Fruit fly (Drosophila melanogaster) whole organism, embryonic: ENCODE results near the gene PIG-S.
A peak's percentile ranks its signal among the peaks of the same experiment; 100 is the strongest.

Source experiments
- Asciz ChIP-seq: fragments of 200-800 bp; sonication (Bioruptor generic); optimal IDR thresholded peaks from 2 replicates; lab custom pipeline; 2017; ENCODE audit warnings: missing biosample characterization, mild to moderate bottlenecking, missing genetic modification characterization, missing genetic modification reagents
- CG10654 ChIP-seq: fragments of 200-800 bp; sonication (Bioruptor generic); optimal IDR thresholded peaks from 2 replicates; lab custom pipeline; 2016; ENCODE audit warnings: missing biosample characterization, missing genetic modification characterization
- CG11085 ChIP-seq: fragments of 200-800 bp; sonication (Bioruptor generic); IDR thresholded peaks from 2 replicates; pipeline ENCODE4 v1.3.6; 2022; ENCODE audit warnings: missing biosample characterization, missing genetic modification characterization
- CG11560 ChIP-seq: fragments of 200-800 bp; sonication (Bioruptor generic); IDR thresholded peaks from 3 replicates; pipeline ENCODE4 v1.3.6; 2022; ENCODE audit warnings: missing biosample characterization, missing genetic modification characterization
- CG12071 ChIP-seq: fragments of 200-800 bp; sonication (Bioruptor generic); optimal IDR thresholded peaks from 3 replicates; lab custom pipeline; 2018; ENCODE audit warnings: missing biosample characterization, mild to moderate bottlenecking, missing genetic modification characterization
- CG1233 ChIP-seq: fragments of 200-800 bp; sonication (Bioruptor generic); optimal IDR thresholded peaks from 4 replicates; lab custom pipeline; 2018; ENCODE audit warnings: missing biosample characterization, mild to moderate bottlenecking, missing genetic modification characterization
- CG14667 ChIP-seq: fragments of 200-800 bp; sonication (Bioruptor generic); IDR thresholded peaks from 2 replicates; pipeline ENCODE4 v1.3.6; 2022; ENCODE audit warnings: missing biosample characterization, missing genetic modification characterization
- CG15269 ChIP-seq: fragments of 200-800 bp; sonication (Bioruptor generic); optimal IDR thresholded peaks from 2 replicates; lab custom pipeline; 2018; ENCODE audit warnings: missing biosample characterization, mild to moderate bottlenecking, missing genetic modification characterization, moderate library complexity
- CG2712 ChIP-seq: fragments of 200-800 bp; optimal IDR thresholded peaks from 3 replicates; lab custom pipeline; 2019; ENCODE audit warnings: missing biosample characterization, mild to moderate bottlenecking, missing genetic modification characterization, moderate library complexity
- CG2889 ChIP-seq: fragments of 200-800 bp; sonication (Bioruptor generic); IDR thresholded peaks from 3 replicates; pipeline ENCODE4 v1.3.6; 2022; ENCODE audit warnings: missing biosample characterization, missing genetic modification characterization
- CG31365 ChIP-seq: fragments of 200-800 bp; sonication (Bioruptor generic); optimal IDR thresholded peaks from 2 replicates; lab custom pipeline; 2018; ENCODE audit warnings: missing biosample characterization, mild to moderate bottlenecking, missing genetic modification characterization
- CG31441 ChIP-seq: fragments of 200-800 bp; sonication (Bioruptor generic); IDR thresholded peaks from 2 replicates; pipeline ENCODE4 v1.3.6; 2022; ENCODE audit warnings: missing biosample characterization, missing genetic modification characterization
- CG34376 ChIP-seq: fragments of 200-800 bp; sonication (Bioruptor generic); optimal IDR thresholded peaks from 2 replicates; lab custom pipeline; 2018; ENCODE audit warnings: missing biosample characterization, mild to moderate bottlenecking, missing genetic modification characterization
- CG42726 ChIP-seq: fragments of 200-800 bp; sonication (Bioruptor generic); IDR thresholded peaks from 2 replicates; pipeline ENCODE4 v1.3.6; 2022; ENCODE audit warnings: missing biosample characterization, missing genetic modification characterization; ENCODE audit not compliant: partially characterized antibody
- CG43689 ChIP-seq: fragments of 200-800 bp; sonication (Bioruptor generic); IDR thresholded peaks from 2 replicates; pipeline ENCODE4 v1.3.6; 2022; ENCODE audit warnings: missing biosample characterization, missing genetic modification characterization
- CG4617 ChIP-seq: fragments of 200-800 bp; sonication (Bioruptor generic); optimal IDR thresholded peaks from 3 replicates; lab custom pipeline; 2016; ENCODE audit warnings: missing biosample characterization, missing genetic modification characterization, borderline replicate concordance
- CG6272 ChIP-seq: fragments of 200-800 bp; sonication (Bioruptor generic); IDR thresholded peaks from 2 replicates; pipeline ENCODE4 v1.3.6; 2022; ENCODE audit warnings: missing biosample characterization, missing genetic modification characterization
- CG6791 ChIP-seq: fragments of 200-800 bp; sonication (Bioruptor generic); IDR thresholded peaks from 3 replicates; pipeline ENCODE4 v1.3.6; 2022; ENCODE audit warnings: missing biosample characterization, missing genetic modification characterization; ENCODE audit not compliant: partially characterized antibody
- CG7745 ChIP-seq: fragments of 200-800 bp; sonication (Bioruptor generic); optimal IDR thresholded peaks from 2 replicates; lab custom pipeline; 2018; ENCODE audit warnings: missing biosample characterization, mild to moderate bottlenecking, missing genetic modification characterization, moderate library complexity
- CG7987 ChIP-seq: fragments of 200-800 bp; sonication (Bioruptor generic); optimal IDR thresholded peaks from 2 replicates; lab custom pipeline; 2018; ENCODE audit warnings: missing biosample characterization, mild to moderate bottlenecking, missing genetic modification characterization, moderate library complexity
- CG8478 ChIP-seq: fragments of >200 bp; optimal IDR thresholded peaks from 2 replicates; lab custom pipeline; 2018
- D19B ChIP-seq: fragments of 200-800 bp; sonication (Bioruptor generic); optimal IDR thresholded peaks from 2 replicates; lab custom pipeline; 2017; ENCODE audit warnings: missing biosample characterization, mild to moderate bottlenecking, missing genetic modification characterization
- Dref ChIP-seq: fragments of 200-800 bp; sonication (Bioruptor generic); IDR thresholded peaks from 2 replicates; pipeline ENCODE4 v1.3.6; 2022; ENCODE audit warnings: missing biosample characterization, missing genetic modification characterization
- Fer3 ChIP-seq: fragments of 200-800 bp; sonication (Bioruptor generic); optimal IDR thresholded peaks from 2 replicates; lab custom pipeline; 2018; ENCODE audit warnings: missing biosample characterization, mild to moderate bottlenecking, missing genetic modification characterization, moderate library complexity
- Hey ChIP-seq: fragments of 200-800 bp; sonication (Bioruptor generic); optimal IDR thresholded peaks from 3 replicates; lab custom pipeline; 2018; ENCODE audit warnings: missing biosample characterization, mild to moderate bottlenecking, missing genetic modification characterization
- HmgZ ChIP-seq: fragments of 200-800 bp; sonication (Bioruptor generic); optimal IDR thresholded peaks from 2 replicates; lab custom pipeline; 2018; ENCODE audit warnings: missing biosample characterization, mild to moderate bottlenecking, missing genetic modification characterization
- Hmr ChIP-seq: fragments of 200-800 bp; sonication (Bioruptor generic); optimal IDR thresholded peaks from 3 replicates; lab custom pipeline; 2017; ENCODE audit warnings: mild to moderate bottlenecking, missing biosample characterization, missing genetic modification reagents, missing genetic modification characterization
- Hr3 ChIP-seq: fragments of 200-800 bp; sonication (Bioruptor generic); optimal IDR thresholded peaks from 3 replicates; lab custom pipeline; 2016; ENCODE audit warnings: missing biosample characterization, missing genetic modification characterization
- NC2β ChIP-seq: fragments of 200-800 bp; sonication (Bioruptor generic); optimal IDR thresholded peaks from 2 replicates; lab custom pipeline; 2016; ENCODE audit warnings: missing biosample characterization, missing genetic modification characterization
- Side ChIP-seq: fragments of 200-800 bp; sonication (Bioruptor generic); optimal IDR thresholded peaks from 2 replicates; lab custom pipeline; 2016; ENCODE audit warnings: missing biosample characterization, missing genetic modification characterization
- Sox102F ChIP-seq: fragments of 200-800 bp; sonication (Bioruptor generic); optimal IDR thresholded peaks from 2 replicates; lab custom pipeline; 2018; ENCODE audit warnings: missing biosample characterization, mild to moderate bottlenecking, missing genetic modification characterization, moderate library complexity
- Ssrp ChIP-seq: fragments of 200-800 bp; sonication (Bioruptor generic); optimal IDR thresholded peaks from 2 replicates; lab custom pipeline; 2018; ENCODE audit warnings: missing biosample characterization, mild to moderate bottlenecking, missing genetic modification characterization, moderate library complexity
- bbx ChIP-seq: fragments of 200-800 bp; sonication (Bioruptor generic); IDR thresholded peaks from 2 replicates; pipeline ENCODE4 v1.3.6; 2022; ENCODE audit warnings: missing biosample characterization, missing genetic modification characterization; ENCODE audit not compliant: partially characterized antibody
- bigmax ChIP-seq: fragments of 200-800 bp; sonication (Bioruptor generic); optimal IDR thresholded peaks from 2 replicates; lab custom pipeline; 2018; ENCODE audit warnings: missing biosample characterization, mild to moderate bottlenecking, missing genetic modification characterization
- br ChIP-seq: fragments of >200 bp; optimal IDR thresholded peaks from 2 replicates; lab custom pipeline; 2017
- chm ChIP-seq: fragments of 200-800 bp; sonication (Bioruptor generic); IDR thresholded peaks from 2 replicates; pipeline ENCODE4 v1.3.6; 2022; ENCODE audit warnings: missing biosample characterization, missing genetic modification characterization
- ci ChIP-seq: fragments of 200-800 bp; sonication (Bioruptor generic); IDR thresholded peaks from 3 replicates; pipeline ENCODE4 v1.3.6; 2022; ENCODE audit warnings: missing biosample characterization, missing genetic modification characterization
- ems ChIP-seq: fragments of 200-800 bp; sonication (Bioruptor generic); optimal IDR thresholded peaks from 3 replicates; lab custom pipeline; 2016; ENCODE audit warnings: missing biosample characterization, missing genetic modification characterization
- gcm ChIP-seq: fragments of 200-800 bp; sonication (Bioruptor generic); optimal IDR thresholded peaks from 2 replicates; lab custom pipeline; 2019; ENCODE audit warnings: missing biosample characterization, mild to moderate bottlenecking, missing genetic modification characterization, moderate library complexity
- grau ChIP-seq: fragments of 200-800 bp; optimal IDR thresholded peaks from 3 replicates; lab custom pipeline; 2019; ENCODE audit warnings: missing biosample characterization, mild to moderate bottlenecking, missing genetic modification characterization, moderate library complexity
- gt ChIP-seq: fragments of 200-800 bp; sonication (Bioruptor generic); IDR thresholded peaks from 2 replicates; pipeline ENCODE4 v1.3.6; 2022; ENCODE audit warnings: missing biosample characterization, missing genetic modification characterization
- insv ChIP-seq, 2 experiments: fragments of 200-800 bp; sonication (Bioruptor generic); optimal IDR thresholded peaks; 3 replicates each; lab custom pipeline; 2016 to 2018; ENCODE audit warnings: missing biosample characterization in 2 of 2, missing genetic modification characterization in 2 of 2
- klu ChIP-seq: fragments of 200-800 bp; sonication (Bioruptor generic); IDR thresholded peaks from 2 replicates; pipeline ENCODE4 v1.3.6; 2022; ENCODE audit warnings: missing biosample characterization, missing genetic modification characterization
- knrl ChIP-seq: fragments of 200-800 bp; sonication (Bioruptor generic); IDR thresholded peaks from 3 replicates; pipeline ENCODE4 v1.3.6; 2022; ENCODE audit warnings: missing biosample characterization, missing genetic modification characterization; ENCODE audit not compliant: partially characterized antibody
- p53 ChIP-seq: fragments of 200-800 bp; sonication (Bioruptor generic); optimal IDR thresholded peaks from 2 replicates; lab custom pipeline; 2016; ENCODE audit warnings: missing biosample characterization, missing genetic modification characterization
- sr ChIP-seq: fragments of 200-800 bp; sonication (Bioruptor generic); IDR thresholded peaks from 3 replicates; pipeline ENCODE4 v1.3.6; 2022; ENCODE audit warnings: missing biosample characterization, missing genetic modification characterization
- tio ChIP-seq: fragments of 200-800 bp; sonication (Bioruptor generic); optimal IDR thresholded peaks from 2 replicates; lab custom pipeline; 2017; ENCODE audit warnings: missing biosample characterization, missing genetic modification characterization, inconsistent platforms
- twi ChIP-seq: fragments of 200-800 bp; optimal IDR thresholded peaks from 2 replicates; lab custom pipeline; 2019; ENCODE audit warnings: missing biosample characterization, mild to moderate bottlenecking, missing genetic modification characterization, moderate library complexity
- usp ChIP-seq: fragments of >200 bp; optimal IDR thresholded peaks from 2 replicates; lab custom pipeline; 2017; ENCODE audit warnings: missing biosample characterization, missing genetic modification characterization
- vvl ChIP-seq: fragments of 200-800 bp; sonication (Bioruptor generic); IDR thresholded peaks from 2 replicates; pipeline ENCODE4 v1.3.6; 2022; ENCODE audit warnings: missing biosample characterization, missing genetic modification characterization
- z ChIP-seq: fragments of 200-800 bp; sonication (Bioruptor generic); IDR thresholded peaks from 3 replicates; pipeline ENCODE4 v1.3.6; 2022; ENCODE audit warnings: missing biosample characterization, missing genetic modification characterization

PIG-S gene

dm6 chr3R:24870389-24871048, 47.1 kb downstream of the PIG-S start, which contains the start of gene CycB3 (continued):
- 0 out of 3 replicates have a peak, but pooled peaks have one; percentile 51 for TF ChIP-seq CG6791
- no peak for TF ChIP-seq CG12071 (GFP tag; lab: Kevin White, UChicago)
- no peak for TF ChIP-seq CG6272 (GFP tag; lab: Robert Waterston, UW)
- no peak for TF ChIP-seq z
- no peak for TF ChIP-seq CG15269 (tag; lab: Kevin White, UChicago)
- TF ChIP-seq twi, result peak; percentile 71
- no peak for TF ChIP-seq Hey (tag; lab: Kevin White, UChicago)
- no peak for TF ChIP-seq CG7745 (tag; lab: Kevin White, UChicago)
- no peak for TF ChIP-seq ems (GFP tag; lab: Kevin White, UChicago)
- TF ChIP-seq Fer3 (tag; lab: Kevin White, UChicago), result no peak
- no peak for TF ChIP-seq CG11560 (tag; lab: Robert Waterston, UW)
- TF ChIP-seq Side (GFP tag; lab: Kevin White, UChicago), result no peak
- TF ChIP-seq Sox102F (GFP tag; lab: Kevin White, UChicago), result no peak
- TF ChIP-seq CG2712 (tag; lab: Kevin White, UChicago), result peak; percentile 36
- TF ChIP-seq vvl (GFP tag; lab: Robert Waterston, UW), result peak; percentile 64
- TF ChIP-seq CG1233 (GFP tag; lab: Kevin White, UChicago), result peak; percentile 11
- TF ChIP-seq CG43689 (GFP tag; lab: Robert Waterston, UW), result no peak
- TF ChIP-seq bbx (GFP tag; lab: Robert Waterston, UW), result peak; percentile 50; the same call in 1 of the 2 replicates
- peak; percentile 44; the same call in 1 of the 2 replicates for TF ChIP-seq chm
- 0 out of 2 replicates have a peak, but pooled peaks have one; percentile 6 for TF ChIP-seq CG42726 (GFP tag; lab: Robert Waterston, UW)
- TF ChIP-seq usp (GFP tag; lab: Kevin White, UChicago), result no peak
- peak; percentile 74 for TF ChIP-seq Dref
- TF ChIP-seq Hmr, result peak; percentile 42
- no peak for TF ChIP-seq CG8478
- TF ChIP-seq gt, result no peak
- TF ChIP-seq D19B (GFP tag; lab: Kevin White, UChicago), result no peak
- TF ChIP-seq CG34376 (GFP tag; lab: Kevin White, UChicago), result no peak
- peak; percentile 67; the same call in 1 of the 3 replicates for TF ChIP-seq ci (GFP tag; lab: Robert Waterston, UW)
- no peak for TF ChIP-seq bigmax
- no peak for TF ChIP-seq CG14667 (GFP tag; lab: Robert Waterston, UW)
- TF ChIP-seq CG10654 (GFP tag; lab: Kevin White, UChicago), result no peak
- TF ChIP-seq CG2889 (GFP tag; lab: Robert Waterston, UW), result no peak
- peak in 1 of 2 experiments; percentile 58 for TF ChIP-seq insv (GFP tag; optimal IDR thresholded peaks at IDR 0.05; lab: Kevin White, UChicago)
- peak; percentile 45 for TF ChIP-seq CG7987 (GFP tag; lab: Kevin White, UChicago)
- no peak for TF ChIP-seq Ssrp
- TF ChIP-seq p53, result no peak
- no peak for TF ChIP-seq br
- peak; percentile 48; the same call in 1 of the 3 replicates for TF ChIP-seq sr (GFP tag; lab: Robert Waterston, UW)
- peak; percentile 16 for TF ChIP-seq grau (tag; lab: Kevin White, UChicago)
- TF ChIP-seq knrl (GFP tag; lab: Robert Waterston, UW), result peak; percentile 27; the same call in 1 of the 3 replicates
- no peak for TF ChIP-seq Hr3 (GFP tag; lab: Kevin White, UChicago)
- peak; percentile 71 for TF ChIP-seq HmgZ (tag; lab: Kevin White, UChicago)
- peak; percentile 19 for TF ChIP-seq CG4617 (GFP tag; lab: Kevin White, UChicago)
- TF ChIP-seq CG11085 (GFP tag; lab: Robert Waterston, UW), result no peak
- TF ChIP-seq tio (GFP tag; lab: Kevin White, UChicago), result no peak
- TF ChIP-seq CG31441 (GFP tag; lab: Robert Waterston, UW), result no peak
- peak; percentile 51 for TF ChIP-seq NC2β (GFP tag; lab: Kevin White, UChicago)
- TF ChIP-seq klu (GFP tag; lab: Robert Waterston, UW), result no peak
- TF ChIP-seq CG31365 (tag; lab: Kevin White, UChicago), result no peak
- no peak for TF ChIP-seq gcm (GFP tag; lab: Kevin White, UChicago)
- TF ChIP-seq Asciz, result no peak
